Fruit fly (Drosophila melanogaster): ENCODE data around the gene Sod1.

Sod1 gene

DNA sequence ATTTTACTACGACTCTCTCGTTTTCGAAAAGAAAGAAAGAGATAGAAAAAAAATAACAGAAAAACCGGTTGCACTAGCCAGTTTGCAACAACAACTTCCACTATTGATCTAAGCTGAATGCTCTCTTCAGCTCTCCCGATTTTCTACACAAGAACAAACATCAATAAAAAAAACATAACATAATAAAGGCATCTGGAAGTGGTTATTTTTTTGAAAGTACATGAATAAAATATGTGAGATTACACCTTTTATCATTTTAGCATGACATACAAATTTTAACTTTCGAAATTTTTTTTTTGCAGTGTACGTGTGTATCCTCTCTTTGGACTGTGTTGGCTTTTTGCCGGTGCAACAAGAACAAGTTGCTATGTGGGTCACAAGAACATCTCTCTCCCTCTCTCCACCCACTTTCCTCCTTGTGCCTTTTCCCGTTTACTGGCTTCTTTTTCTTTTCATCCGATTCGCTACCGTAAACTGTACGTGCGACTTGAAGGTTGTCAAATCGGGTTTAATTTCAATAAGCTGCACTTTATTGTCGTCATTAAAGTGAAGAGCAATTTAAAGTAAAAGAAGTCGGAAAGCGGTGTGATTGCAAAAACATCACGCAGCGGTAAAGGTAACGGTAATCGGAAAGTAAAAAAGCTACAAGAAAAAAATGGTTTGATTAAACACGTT, 28.8 kb downstream of the Sod1 start (continued):
- TF ChIP-seq nmo (GFP tag; optimal IDR thresholded peaks at IDR 0.05) (peak; percentile 98), CG12104 (GFP tag; optimal IDR thresholded peaks at IDR 0.05) (peak; percentile 96), CG3407 (GFP tag; optimal IDR thresholded peaks at IDR 0.05) (peak; percentile 94), lola (GFP tag; optimal IDR thresholded peaks at IDR 0.05) (peak in 1 of 3 experiments; percentile 98), Doc3 (GFP tag; IDR thresholded peaks at IDR 0.05; ENCODE audit: partially characterized antibody) (no peak), NFAT (GFP tag; IDR thresholded peaks at IDR 0.05) (peak; percentile 86), CG13123 (GFP tag; optimal IDR thresholded peaks at IDR 0.05) (peak; percentile 92), CG6683 (GFP tag; optimal IDR thresholded peaks at IDR 0.05) (peak; percentile 89), Lim3 (GFP tag; IDR thresholded peaks at IDR 0.05) (peak; percentile 89), Asciz (GFP tag; optimal IDR thresholded peaks at IDR 0.05) (peak; percentile 98), ro (GFP tag; IDR thresholded peaks at IDR 0.05) (peak; percentile 86), Dll (GFP tag; IDR thresholded peaks at IDR 0.05; ENCODE audit: partially characterized antibody) (no peak), bsh (GFP tag; optimal IDR thresholded peaks at IDR 0.05) (peak; percentile 97 to 99), Rfx (GFP tag; IDR thresholded peaks at IDR 0.05) (peak; percentile 95), bab2 (GFP tag; optimal IDR thresholded peaks at IDR 0.05) (peak; percentile 96), gcm2 (GFP tag; optimal IDR thresholded peaks at IDR 0.05) (peak; percentile 95), nerfin-2 (GFP tag; IDR thresholded peaks at IDR 0.05; ENCODE audit: partially characterized antibody) (no peak), Dfd (GFP tag; optimal IDR thresholded peaks at IDR 0.05) (no peak), CG6175 (GFP tag; IDR thresholded peaks at IDR 0.05) (peak; percentile 75; the same call in 2 of the 3 replicates), abd-A (tag; optimal IDR thresholded peaks at IDR 0.05) (no peak), CG2889 (GFP tag; IDR thresholded peaks at IDR 0.05) (peak; percentile 88), CG10366 (GFP tag; IDR thresholded peaks at IDR 0.05) (peak; percentile 96), D19B (GFP tag; optimal IDR thresholded peaks at IDR 0.05) (peak; percentile 66), trh (GFP tag; optimal IDR thresholded peaks at IDR 0.05) (peak; percentile 93), ATbp (GFP tag; optimal IDR thresholded peaks at IDR 0.05) (peak; percentile 95), GATAe (GFP tag; conservative IDR thresholded peaks at IDR 0.05) (peak; percentile 62), CHES-1-like (GFP tag; optimal IDR thresholded peaks at IDR 0.05) (peak; percentile 97), tgo (GFP tag; IDR thresholded peaks at IDR 0.05) (peak; percentile 95), stwl (tag; optimal IDR thresholded peaks at IDR 0.05) (peak; percentile 62), CG4424 (GFP tag; optimal IDR thresholded peaks at IDR 0.05) (peak; percentile 98), CG7987 (GFP tag; optimal IDR thresholded peaks at IDR 0.05) (peak; percentile 86), zen (tag; optimal IDR thresholded peaks at IDR 0.05) (peak; percentile 94), CG8388 (GFP tag; optimal IDR thresholded peaks at IDR 0.05) (peak; percentile 97), Hr3 (GFP tag; optimal IDR thresholded peaks at IDR 0.05) (peak; percentile 94), jumu (GFP tag; optimal IDR thresholded peaks at IDR 0.05) (peak; percentile 95), Six4 (GFP tag; optimal IDR thresholded peaks at IDR 0.05) (peak; percentile 96), tup (GFP tag; optimal IDR thresholded peaks at IDR 0.05) (peak; percentile 84), CG8765 (GFP tag; IDR thresholded peaks at IDR 0.05) (peak; percentile 87), E2f1 (GFP tag; IDR thresholded peaks at IDR 0.05) (peak; percentile 93), aop (GFP tag; IDR thresholded peaks at IDR 0.05) (peak; percentile 92), CG14441 (GFP tag; IDR thresholded peaks at IDR 0.05) (peak; percentile 96), YL-1 (GFP tag; optimal IDR thresholded peaks at IDR 0.05) (peak; percentile 91), toy (GFP tag; IDR thresholded peaks at IDR 0.05) (peak; percentile 77), C15 (GFP tag; IDR thresholded peaks at IDR 0.05) (peak; percentile 81), pfk (GFP tag; optimal IDR thresholded peaks at IDR 0.05) (peak; percentile 24), dimm (GFP tag; IDR thresholded peaks at IDR 0.05) (peak; percentile 90), CG6654 (GFP tag; optimal IDR thresholded peaks at IDR 0.05) (peak; percentile 78), Hr51 (GFP tag; optimal IDR thresholded peaks at IDR 0.05) (peak; percentile 93 to 97), ken (GFP tag; IDR thresholded peaks at IDR 0.05) (peak; percentile 95)

Data from whole organism, embryonic.